Worm (Caenorhabditis elegans) whole organism, late embryonic: ENCODE data around the gene gst-11.

ENCODE experiments used
- C38D4.7 ChIP-seq: fragments of 200-800 bp; sonication (Bioruptor generic); optimal IDR thresholded peaks from 2 replicates; lab custom pipeline; 2018; ENCODE audit warnings: mild to moderate bottlenecking, missing genetic modification characterization, moderate library complexity, missing compliant biosample characterization
- F13H6.1 ChIP-seq: sonication (generic microtip); optimal IDR thresholded peaks from 2 replicates; lab custom pipeline; 2016; ENCODE audit warnings: missing genetic modification characterization, missing compliant biosample characterization
- Y22D7AL.16 ChIP-seq: sonication (generic microtip); optimal IDR thresholded peaks from 2 replicates; lab custom pipeline; 2016; ENCODE audit warnings: missing genetic modification characterization, missing compliant biosample characterization
- ahr-1 ChIP-seq: sonication (generic microtip); optimal IDR thresholded peaks from 2 replicates; lab custom pipeline; 2016; ENCODE audit warnings: missing genetic modification characterization, missing compliant biosample characterization
- ama-1 ChIP-seq: fragments of 150-350 bp; optimal IDR thresholded peaks from 2 replicates; lab custom pipeline; 2014
- ceh-18 ChIP-seq: sonication (generic microtip); optimal IDR thresholded peaks from 2 replicates; lab custom pipeline; 2016; ENCODE audit warnings: missing genetic modification characterization, missing compliant biosample characterization
- ceh-19 ChIP-seq: fragments of 200-800 bp; sonication (Bioruptor generic); optimal IDR thresholded peaks from 2 replicates; lab custom pipeline; 2018; ENCODE audit warnings: mild to moderate bottlenecking, missing genetic modification characterization, missing compliant biosample characterization
- ceh-2 ChIP-seq: sonication (generic microtip); optimal IDR thresholded peaks from 2 replicates; lab custom pipeline; 2016; ENCODE audit warnings: missing genotype, missing genetic modification characterization, missing compliant biosample characterization
- ceh-22 ChIP-seq: sonication (generic microtip); optimal IDR thresholded peaks from 2 replicates; lab custom pipeline; 2017; ENCODE audit warnings: missing biosample characterization, missing genetic modification characterization
- ceh-24 ChIP-seq: sonication (generic microtip); optimal IDR thresholded peaks from 2 replicates; lab custom pipeline; 2016; ENCODE audit warnings: mild to moderate bottlenecking, missing genetic modification characterization, missing compliant biosample characterization
- ceh-31 ChIP-seq: sonication (generic microtip); optimal IDR thresholded peaks from 2 replicates; lab custom pipeline; 2016; ENCODE audit warnings: missing genetic modification characterization, missing compliant biosample characterization
- ceh-45 ChIP-seq: fragments of 200-800 bp; sonication (Bioruptor generic); IDR thresholded peaks from 2 replicates; pipeline ENCODE4 v1.3.6; 2022; ENCODE audit warnings: missing genetic modification reagents, missing genetic modification characterization, missing compliant biosample characterization
- ceh-48 ChIP-seq: sonication (generic microtip); optimal IDR thresholded peaks from 2 replicates; lab custom pipeline; 2016; ENCODE audit warnings: missing genetic modification characterization, inconsistent platforms, missing compliant biosample characterization
- ceh-6 ChIP-seq: fragments of 200-800 bp; sonication (Bioruptor generic); optimal IDR thresholded peaks from 2 replicates; lab custom pipeline; 2018; ENCODE audit warnings: mild to moderate bottlenecking, missing genetic modification characterization, missing compliant biosample characterization
- ceh-9 ChIP-seq: sonication (generic microtip); optimal IDR thresholded peaks from 2 replicates; lab custom pipeline; 2016; ENCODE audit warnings: mild to moderate bottlenecking, missing genetic modification characterization, inconsistent platforms, missing compliant biosample characterization
- elt-2 ChIP-seq: sonication (generic microtip); optimal IDR thresholded peaks from 2 replicates; lab custom pipeline; 2016; ENCODE audit warnings: missing genetic modification reagents, missing genetic modification characterization, missing compliant biosample characterization
- eyg-1 ChIP-seq: sonication (generic microtip); optimal IDR thresholded peaks from 2 replicates; lab custom pipeline; 2016; ENCODE audit warnings: missing genotype, missing genetic modification characterization, missing compliant biosample characterization
- fax-1 ChIP-seq: sonication (generic microtip); optimal IDR thresholded peaks from 2 replicates; lab custom pipeline; 2016; ENCODE audit warnings: missing genotype, missing genetic modification characterization, missing compliant biosample characterization
- fkh-6 ChIP-seq: sonication (generic microtip); optimal IDR thresholded peaks from 2 replicates; lab custom pipeline; 2016; ENCODE audit warnings: missing genetic modification characterization, missing compliant biosample characterization
- gmeb-2 ChIP-seq: sonication (generic microtip); optimal IDR thresholded peaks from 2 replicates; lab custom pipeline; 2016; ENCODE audit warnings: missing genetic modification characterization, inconsistent platforms, missing compliant biosample characterization
- hlh-13 ChIP-seq: fragments of 200-800 bp; sonication (Bioruptor generic); optimal IDR thresholded peaks from 2 replicates; lab custom pipeline; 2018; ENCODE audit warnings: mild to moderate bottlenecking, missing genetic modification characterization, missing compliant biosample characterization
- hlh-30 ChIP-seq: sonication (generic microtip); optimal IDR thresholded peaks from 2 replicates; lab custom pipeline; 2017; ENCODE audit warnings: antibody characterized with exemption, missing genetic modification characterization, missing compliant biosample characterization; ENCODE audit not compliant: insufficient read depth
- hlh-6 ChIP-seq: sonication (generic microtip); optimal IDR thresholded peaks from 2 replicates; lab custom pipeline; 2016; ENCODE audit warnings: missing genotype, missing genetic modification characterization, missing compliant biosample characterization
- mec-3 ChIP-seq: sonication (generic microtip); optimal IDR thresholded peaks from 2 replicates; lab custom pipeline; 2016; ENCODE audit warnings: borderline replicate concordance, missing genetic modification characterization, missing compliant biosample characterization
- nfya-1 ChIP-seq: sonication (generic microtip); optimal IDR thresholded peaks from 2 replicates; lab custom pipeline; 2017; ENCODE audit warnings: missing genetic modification characterization, mild to moderate bottlenecking, missing compliant biosample characterization, antibody characterized with exemption, moderate library complexity
- odd-2 ChIP-seq: sonication (generic microtip); optimal IDR thresholded peaks from 2 replicates; lab custom pipeline; 2017; ENCODE audit warnings: antibody characterized with exemption, mild to moderate bottlenecking, missing genetic modification characterization, missing compliant biosample characterization
- pha-2 ChIP-seq: sonication (generic microtip); optimal IDR thresholded peaks from 2 replicates; lab custom pipeline; 2017; ENCODE audit warnings: mild to moderate bottlenecking, missing genetic modification characterization, missing compliant biosample characterization
- pqm-1 ChIP-seq: sonication (generic microtip); optimal IDR thresholded peaks from 2 replicates; lab custom pipeline; 2016; ENCODE audit warnings: missing genetic modification characterization, missing compliant biosample characterization
- pros-1 ChIP-seq: fragments of 150-350 bp; optimal IDR thresholded peaks from 2 replicates; lab custom pipeline; 2014; ENCODE audit warnings: missing biosample characterization, missing genetic modification reagents, missing genetic modification characterization
- sdc-2 ChIP-seq: sonication (generic microtip); optimal IDR thresholded peaks from 2 replicates; lab custom pipeline; 2016; ENCODE audit warnings: missing genotype, missing genetic modification characterization, missing compliant biosample characterization
- sox-4 ChIP-seq: sonication (generic microtip); optimal IDR thresholded peaks from 2 replicates; lab custom pipeline; 2017; ENCODE audit warnings: mild to moderate bottlenecking, missing genetic modification characterization, inconsistent platforms, missing compliant biosample characterization
- syd-9 ChIP-seq: sonication (generic microtip); optimal IDR thresholded peaks from 2 replicates; lab custom pipeline; 2016; ENCODE audit warnings: mild to moderate bottlenecking, missing genetic modification characterization, moderate library complexity, missing compliant biosample characterization
- tbx-2 ChIP-seq: sonication (generic microtip); optimal IDR thresholded peaks from 2 replicates; lab custom pipeline; 2016; ENCODE audit warnings: missing genetic modification characterization, missing compliant biosample characterization
- tbx-7 ChIP-seq: sonication (generic microtip); optimal IDR thresholded peaks from 2 replicates; lab custom pipeline; 2016; ENCODE audit warnings: missing genotype, missing genetic modification characterization, missing compliant biosample characterization
- unc-3 ChIP-seq, 2 experiments: fragments of 200-800 bp in 1 of 2; sonication (Bioruptor generic) in 1 of 2; sonication (generic microtip) in 1 of 2; conservative IDR thresholded peaks in 1 of 2; optimal IDR thresholded peaks in 1 of 2; 2 replicates each; pipeline versions ENCODE4 v1.3.6 to Lab custom; 2016 to 2022; ENCODE audit warnings: missing compliant biosample characterization in 2 of 2, missing genetic modification characterization in 2 of 2, missing genetic modification reagents in 1 of 2
- unc-42 ChIP-seq: sonication (generic microtip); optimal IDR thresholded peaks from 2 replicates; lab custom pipeline; 2016; ENCODE audit warnings: missing genotype, missing genetic modification characterization, missing compliant biosample characterization
- unc-55 ChIP-seq: sonication (generic microtip); optimal IDR thresholded peaks from 2 replicates; lab custom pipeline; 2017; ENCODE audit warnings: missing biosample characterization, missing genetic modification reagents, missing genetic modification characterization
- ztf-16 ChIP-seq: sonication (generic microtip); optimal IDR thresholded peaks from 2 replicates; lab custom pipeline; 2017; ENCODE audit warnings: missing genetic modification characterization, missing compliant biosample characterization

The gst-11 gene

ce11 chrX:3633654-3634053 lies at the start of gene gst-11:
gst-11 (minus strand) TSS chrX:3633754.
- TF ChIP-seq hlh-13 (GFP tag; lab: Kevin White, UChicago) (no peak), ahr-1 (tag; lab: Kevin White, UChicago) (no peak), gmeb-2 (no peak), sox-4 (tag; lab: Kevin White, UChicago) (no peak), ceh-22 (tag; lab: Kevin White, UChicago) (no peak), tbx-7 (tag; lab: Kevin White, UChicago) (no peak), pqm-1 (no peak), pha-2 (tag; lab: Kevin White, UChicago) (no peak), pros-1 (tag; lab: Kevin White, UChicago) (no peak), syd-9 (tag; lab: Kevin White, UChicago) (no peak), ceh-31 (tag; lab: Kevin White, UChicago) (no peak), ceh-2 (no peak), elt-2 (tag; lab: Kevin White, UChicago) (no peak), F13H6.1 (no peak), unc-42 (tag; lab: Kevin White, UChicago) (no peak), hlh-6 (no peak), nfya-1 (tag; lab: Kevin White, UChicago) (no peak), ceh-24 (tag; lab: Kevin White, UChicago) (no peak), ztf-16 (tag; lab: Kevin White, UChicago) (no peak), Y22D7AL.16 (no peak)

DNA sequence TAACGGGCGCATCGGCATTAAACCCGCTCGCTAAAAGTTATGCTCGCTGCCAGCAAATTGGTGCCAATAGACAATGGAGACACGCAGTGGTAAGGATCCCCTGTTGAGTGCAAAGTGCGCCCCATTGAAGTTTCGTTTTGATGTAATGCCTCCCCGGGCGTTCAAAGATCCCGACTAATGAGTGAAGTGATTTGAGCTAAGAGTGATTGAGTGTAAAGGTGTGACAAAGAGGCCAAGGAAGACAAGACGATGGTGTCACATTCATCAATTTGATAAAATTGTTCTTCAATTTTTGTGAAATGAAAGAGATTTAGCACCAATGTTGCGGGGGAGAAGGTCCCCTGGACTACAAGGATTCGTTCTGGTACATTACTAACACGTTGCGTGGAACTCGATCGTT lies 49.5 kb upstream of the gst-11 start:
- TF ChIP-seq unc-55 (peak; percentile 77), eyg-1 (tag; lab: Kevin White, UChicago) (no peak)

ce11 chrX:3680544-3681214 lies 47.1 kb upstream of the gst-11 start, which contains the start of gene tsp-17:
tsp-17 (plus strand) TSS chrX:3681164.
- peak; percentile 17 for TF ChIP-seq unc-55
- TF ChIP-seq ama-1 (lab: Kevin White, UChicago), result no peak
- no peak for TF ChIP-seq mec-3 (tag; lab: Kevin White, UChicago)
- TF ChIP-seq unc-42 (tag; lab: Kevin White, UChicago), result no peak
- no peak for TF ChIP-seq fax-1 (tag; lab: Kevin White, UChicago)
- TF ChIP-seq gmeb-2, result no peak
- TF ChIP-seq tbx-7 (tag; lab: Kevin White, UChicago), result no peak
- TF ChIP-seq elt-2 (tag; lab: Kevin White, UChicago), result peak; percentile 23

DNA sequence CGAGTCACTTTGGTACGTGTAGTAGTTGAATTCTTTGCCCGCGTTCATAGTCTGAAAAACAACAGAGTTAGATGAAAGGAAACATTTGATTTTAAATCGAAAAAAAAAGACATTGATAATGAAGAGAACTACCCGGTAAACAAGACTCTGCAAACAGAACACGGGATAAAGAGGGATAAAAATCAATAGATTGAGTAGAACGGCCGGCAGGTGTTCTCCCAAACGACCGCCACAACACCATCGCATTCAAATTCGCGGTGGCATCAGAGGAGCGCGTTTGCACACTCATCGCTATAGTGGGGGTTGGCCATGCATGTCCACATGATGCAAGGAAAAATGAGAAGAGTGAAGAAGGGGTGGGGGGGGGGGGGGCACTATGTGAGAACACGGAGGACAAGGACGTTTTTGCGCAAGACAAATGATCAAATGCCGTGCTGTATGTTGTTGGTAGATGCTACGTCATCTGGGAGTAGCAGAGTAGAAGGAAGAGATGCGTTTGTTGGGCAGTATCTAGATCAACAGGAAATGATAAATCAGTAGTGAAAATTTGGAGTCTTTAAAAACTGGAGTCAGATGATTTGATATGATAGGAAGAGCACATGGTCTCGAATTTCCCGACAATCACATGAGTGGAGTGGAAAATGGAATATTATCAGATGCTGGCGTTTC lies 45.1 kb upstream of the gst-11 start, which contains the start of gene tag-52:
TSS of gene tag-52 (minus strand) at position 51 of the 669 bp plus-strand sequence.
- no peak for TF ChIP-seq fkh-6 (tag; lab: Kevin White, UChicago)
- no peak for TF ChIP-seq unc-3 (GFP tag; conservative IDR thresholded peaks at IDR 0.05; lab: Robert Waterston, UW)
- no peak for TF ChIP-seq unc-3 (tag; optimal IDR thresholded peaks at IDR 0.05; lab: Kevin White, UChicago)
- no peak for TF ChIP-seq fax-1 (tag; lab: Kevin White, UChicago)
- peak; percentile 40 for TF ChIP-seq elt-2 (tag; lab: Kevin White, UChicago)
- no peak for TF ChIP-seq hlh-6
- TF ChIP-seq sdc-2 (tag; lab: Kevin White, UChicago), result peak; percentile 13
- no peak for TF ChIP-seq Y22D7AL.16
- peak; percentile 17 for TF ChIP-seq C38D4.7 (GFP tag; lab: Kevin White, UChicago)
- peak; percentile 79 for TF ChIP-seq ceh-19 (GFP tag; lab: Kevin White, UChicago)
- peak; percentile 33 for TF ChIP-seq tbx-2 (tag; lab: Kevin White, UChicago)
- TF ChIP-seq ceh-18 (tag; lab: Kevin White, UChicago), result no peak
- TF ChIP-seq hlh-30 (tag; lab: Kevin White, UChicago), result peak; percentile 39
- no peak for TF ChIP-seq ceh-45
- TF ChIP-seq ama-1 (lab: Kevin White, UChicago), result no peak
- TF ChIP-seq ceh-9 (tag; lab: Kevin White, UChicago), result no peak
- TF ChIP-seq ceh-6 (GFP tag; lab: Kevin White, UChicago), result no peak
- TF ChIP-seq ceh-48, result no peak
- TF ChIP-seq ztf-16 (tag; lab: Kevin White, UChicago), result no peak
- TF ChIP-seq odd-2 (tag; lab: Kevin White, UChicago), result no peak
- TF ChIP-seq ceh-31 (tag; lab: Kevin White, UChicago), result peak; percentile 20
